Fruit fly (Drosophila melanogaster) whole organism, embryonic: Measurements from ENCODE around the gene Tailor.

Experiments used
- Adf1 ChIP-seq: fragments of 200-800 bp; sonication (Bioruptor generic); IDR thresholded peaks from 2 replicates; pipeline ENCODE4 v1.3.6; 2022; ENCODE audit warnings: missing biosample characterization, missing genetic modification characterization
- B-H2 ChIP-seq: fragments of 200-800 bp; sonication (Bioruptor generic); optimal IDR thresholded peaks from 2 replicates; lab custom pipeline; 2018; ENCODE audit warnings: missing biosample characterization, mild to moderate bottlenecking, missing genetic modification characterization
- CG10654 ChIP-seq: fragments of 200-800 bp; sonication (Bioruptor generic); optimal IDR thresholded peaks from 2 replicates; lab custom pipeline; 2016; ENCODE audit warnings: missing biosample characterization, missing genetic modification characterization
- CG10979 ChIP-seq: fragments of 200-800 bp; sonication (Bioruptor generic); optimal IDR thresholded peaks from 2 replicates; lab custom pipeline; 2018; ENCODE audit warnings: missing biosample characterization, mild to moderate bottlenecking, missing genetic modification characterization, moderate library complexity
- CG11456 ChIP-seq: fragments of 200-800 bp; sonication (Bioruptor generic); IDR thresholded peaks from 3 replicates; pipeline ENCODE4 v1.3.6; 2022; ENCODE audit warnings: missing biosample characterization, missing genetic modification characterization
- CG11560 ChIP-seq: fragments of 200-800 bp; sonication (Bioruptor generic); IDR thresholded peaks from 3 replicates; pipeline ENCODE4 v1.3.6; 2022; ENCODE audit warnings: missing biosample characterization, missing genetic modification characterization
- CG11695 ChIP-seq: fragments of 200-800 bp; sonication (Bioruptor generic); IDR thresholded peaks from 3 replicates; pipeline ENCODE4 v1.3.6; 2022; ENCODE audit warnings: missing biosample characterization, missing genetic modification characterization
- CG11723 ChIP-seq: fragments of 200-800 bp; sonication (Bioruptor generic); optimal IDR thresholded peaks from 2 replicates; lab custom pipeline; 2017; ENCODE audit warnings: missing biosample characterization, mild to moderate bottlenecking, missing genetic modification characterization
- CG12071 ChIP-seq: fragments of 200-800 bp; sonication (Bioruptor generic); optimal IDR thresholded peaks from 3 replicates; lab custom pipeline; 2018; ENCODE audit warnings: missing biosample characterization, mild to moderate bottlenecking, missing genetic modification characterization
- CG13894 ChIP-seq: fragments of 200-800 bp; sonication (Bioruptor generic); optimal IDR thresholded peaks from 3 replicates; lab custom pipeline; 2018; ENCODE audit warnings: missing biosample characterization, mild to moderate bottlenecking, missing genetic modification characterization, moderate library complexity
- CG14710 ChIP-seq: fragments of 200-800 bp; sonication (Bioruptor generic); optimal IDR thresholded peaks from 3 replicates; lab custom pipeline; 2019; ENCODE audit warnings: missing biosample characterization, mild to moderate bottlenecking, missing genetic modification characterization, moderate library complexity
- CG14965 ChIP-seq: fragments of 200-800 bp; sonication (Bioruptor generic); optimal IDR thresholded peaks from 2 replicates; lab custom pipeline; 2016; ENCODE audit warnings: missing biosample characterization, missing genetic modification characterization, borderline replicate concordance
- CG15479 ChIP-seq: fragments of 200-800 bp; sonication (Bioruptor generic); optimal IDR thresholded peaks from 3 replicates; lab custom pipeline; 2019; ENCODE audit warnings: missing biosample characterization, mild to moderate bottlenecking, missing genetic modification characterization, moderate library complexity
- CG1603 ChIP-seq: fragments of 200-800 bp; sonication (Bioruptor generic); optimal IDR thresholded peaks from 2 replicates; lab custom pipeline; 2019; ENCODE audit warnings: missing biosample characterization, mild to moderate bottlenecking, missing genetic modification characterization, moderate library complexity
- CG1792 ChIP-seq: fragments of 200-800 bp; sonication (Bioruptor generic); optimal IDR thresholded peaks from 2 replicates; lab custom pipeline; 2016; ENCODE audit warnings: missing biosample characterization, missing genetic modification characterization
- CG18764 ChIP-seq: fragments of 200-800 bp; sonication (Bioruptor generic); optimal IDR thresholded peaks from 3 replicates; lab custom pipeline; 2016; ENCODE audit warnings: missing biosample characterization, missing genetic modification characterization
- CG2116 ChIP-seq: fragments of 200-800 bp; sonication (Bioruptor generic); optimal IDR thresholded peaks from 3 replicates; lab custom pipeline; 2018; ENCODE audit warnings: missing biosample characterization, mild to moderate bottlenecking, missing genetic modification characterization
- CG31441 ChIP-seq: fragments of 200-800 bp; sonication (Bioruptor generic); IDR thresholded peaks from 2 replicates; pipeline ENCODE4 v1.3.6; 2022; ENCODE audit warnings: missing biosample characterization, missing genetic modification characterization
- CG32772 ChIP-seq: fragments of 200-800 bp; sonication (Bioruptor generic); IDR thresholded peaks from 2 replicates; pipeline ENCODE4 v1.3.6; 2022; ENCODE audit warnings: missing biosample characterization, missing genetic modification characterization
- CG4424 ChIP-seq: fragments of 200-800 bp; sonication (Bioruptor generic); optimal IDR thresholded peaks from 3 replicates; lab custom pipeline; 2016; ENCODE audit warnings: missing biosample characterization, missing genetic modification characterization
- CG4707 ChIP-seq: fragments of 200-800 bp; sonication (Bioruptor generic); optimal IDR thresholded peaks from 2 replicates; lab custom pipeline; 2018; ENCODE audit warnings: missing biosample characterization, mild to moderate bottlenecking, missing genetic modification characterization, moderate library complexity
- CG4854 ChIP-seq: fragments of 200-800 bp; sonication (Bioruptor generic); optimal IDR thresholded peaks from 2 replicates; lab custom pipeline; 2016; ENCODE audit warnings: missing biosample characterization, missing genetic modification characterization, inconsistent platforms
- CG6689 ChIP-seq: fragments of 200-800 bp; sonication (Bioruptor generic); IDR thresholded peaks from 2 replicates; pipeline ENCODE4 v1.3.6; 2022; ENCODE audit warnings: missing biosample characterization, missing genetic modification characterization
- CG6813 ChIP-seq: fragments of 200-800 bp; sonication (Bioruptor generic); optimal IDR thresholded peaks from 2 replicates; lab custom pipeline; 2017; ENCODE audit warnings: missing biosample characterization, missing genetic modification characterization, mild to moderate bottlenecking, moderate library complexity, missing genetic modification reagents
- CG7839 ChIP-seq: fragments of 200-800 bp; sonication (Bioruptor generic); optimal IDR thresholded peaks from 3 replicates; lab custom pipeline; 2018; ENCODE audit warnings: missing biosample characterization, mild to moderate bottlenecking, missing genetic modification characterization, moderate library complexity
- Doc2 ChIP-seq: fragments of 200-800 bp; sonication (Bioruptor generic); IDR thresholded peaks from 2 replicates; pipeline ENCODE4 v1.3.6; 2022; ENCODE audit warnings: missing biosample characterization, missing genetic modification characterization
- Fer3 ChIP-seq: fragments of 200-800 bp; sonication (Bioruptor generic); optimal IDR thresholded peaks from 2 replicates; lab custom pipeline; 2018; ENCODE audit warnings: missing biosample characterization, mild to moderate bottlenecking, missing genetic modification characterization, moderate library complexity
- Hr51 ChIP-seq, 2 experiments: fragments of 200-800 bp; sonication (Bioruptor generic); optimal IDR thresholded peaks; 2 replicates in 1 of 2; 3 replicates in 1 of 2; lab custom pipeline; 2016 to 2018; ENCODE audit warnings: missing biosample characterization in 2 of 2, missing genetic modification characterization in 2 of 2, mild to moderate bottlenecking in 1 of 2, moderate library complexity in 1 of 2
- Hr78 ChIP-seq, 2 experiments: fragments of 200-800 bp in 1 of 2; fragments of >200 bp in 1 of 2; sonication (Bioruptor generic) in 1 of 2; optimal IDR thresholded peaks; 2 replicates each; lab custom pipeline; 2017 to 2019; ENCODE audit warnings: missing biosample characterization in 2 of 2, missing genetic modification characterization in 2 of 2, mild to moderate bottlenecking in 1 of 2, moderate library complexity in 1 of 2
- MBD-R2 ChIP-seq: fragments of 200-800 bp; sonication (Bioruptor generic); IDR thresholded peaks from 2 replicates; pipeline ENCODE4 v1.3.6; 2022; ENCODE audit warnings: missing biosample characterization, missing genetic modification characterization
- Side ChIP-seq: fragments of 200-800 bp; sonication (Bioruptor generic); optimal IDR thresholded peaks from 2 replicates; lab custom pipeline; 2016; ENCODE audit warnings: missing biosample characterization, missing genetic modification characterization
- Six4 ChIP-seq: fragments of 200-800 bp; sonication (Bioruptor generic); optimal IDR thresholded peaks from 2 replicates; lab custom pipeline; 2016; ENCODE audit warnings: missing biosample characterization, missing genetic modification characterization
- Xbp1 ChIP-seq: fragments of 200-800 bp; sonication (Bioruptor generic); optimal IDR thresholded peaks from 3 replicates; lab custom pipeline; 2016; ENCODE audit warnings: missing biosample characterization, mild to moderate bottlenecking, missing genetic modification characterization
- bab2 ChIP-seq: fragments of 200-800 bp; sonication (Bioruptor generic); optimal IDR thresholded peaks from 2 replicates; lab custom pipeline; 2016; ENCODE audit warnings: missing biosample characterization, missing genetic modification characterization
- bowl ChIP-seq: fragments of 200-800 bp; sonication (Bioruptor generic); IDR thresholded peaks from 2 replicates; pipeline ENCODE4 v1.3.6; 2022; ENCODE audit warnings: missing biosample characterization, missing genetic modification characterization
- cad ChIP-seq: fragments of >200 bp; optimal IDR thresholded peaks from 2 replicates; lab custom pipeline; 2017; ENCODE audit warnings: missing biosample characterization, missing genetic modification characterization
- en ChIP-seq: fragments of 200-800 bp; sonication (Bioruptor generic); optimal IDR thresholded peaks from 2 replicates; lab custom pipeline; 2016; ENCODE audit warnings: missing biosample characterization, missing genetic modification characterization
- fd3F ChIP-seq: fragments of 200-800 bp; sonication (Bioruptor generic); optimal IDR thresholded peaks from 2 replicates; lab custom pipeline; 2018; ENCODE audit warnings: missing biosample characterization, mild to moderate bottlenecking, missing genetic modification characterization, moderate library complexity
- fd96Cb ChIP-seq: fragments of 200-800 bp; sonication (Bioruptor generic); optimal IDR thresholded peaks from 2 replicates; lab custom pipeline; 2018; ENCODE audit warnings: missing biosample characterization, mild to moderate bottlenecking, missing genetic modification characterization, moderate library complexity
- gcm ChIP-seq: fragments of 200-800 bp; sonication (Bioruptor generic); optimal IDR thresholded peaks from 2 replicates; lab custom pipeline; 2019; ENCODE audit warnings: missing biosample characterization, mild to moderate bottlenecking, missing genetic modification characterization, moderate library complexity
- hbn ChIP-seq: fragments of 200-800 bp; sonication (Bioruptor generic); IDR thresholded peaks from 2 replicates; pipeline ENCODE4 v1.3.6; 2022; ENCODE audit warnings: missing biosample characterization, missing genetic modification characterization; ENCODE audit not compliant: partially characterized antibody
- klu ChIP-seq: fragments of 200-800 bp; sonication (Bioruptor generic); IDR thresholded peaks from 2 replicates; pipeline ENCODE4 v1.3.6; 2022; ENCODE audit warnings: missing biosample characterization, missing genetic modification characterization
- nom ChIP-seq: fragments of 200-800 bp; sonication (Bioruptor generic); optimal IDR thresholded peaks from 2 replicates; lab custom pipeline; 2017; ENCODE audit warnings: missing biosample characterization, missing genetic modification characterization, mild to moderate bottlenecking, moderate library complexity, missing genetic modification reagents
- oc ChIP-seq: fragments of 200-800 bp; sonication (Bioruptor generic); optimal IDR thresholded peaks from 2 replicates; lab custom pipeline; 2018; ENCODE audit warnings: missing biosample characterization, mild to moderate bottlenecking, missing genetic modification characterization, moderate library complexity
- pb ChIP-seq: fragments of 200-800 bp; sonication (Bioruptor generic); optimal IDR thresholded peaks from 3 replicates; lab custom pipeline; 2016; ENCODE audit warnings: missing biosample characterization, missing genetic modification characterization
- pzg ChIP-seq: fragments of 200-800 bp; sonication (Bioruptor generic); optimal IDR thresholded peaks from 3 replicates; lab custom pipeline; 2018; ENCODE audit warnings: missing biosample characterization, mild to moderate bottlenecking, missing genetic modification characterization, moderate library complexity
- scrt ChIP-seq: fragments of 200-800 bp; sonication (Bioruptor generic); optimal IDR thresholded peaks from 2 replicates; lab custom pipeline; 2018; ENCODE audit warnings: missing biosample characterization, mild to moderate bottlenecking, missing genetic modification characterization, moderate library complexity
- sens ChIP-seq: fragments of 200-800 bp; sonication (Bioruptor generic); peaks from one replicate; lab custom pipeline; 2016; ENCODE audit warnings: missing biosample characterization, missing genetic modification characterization
- shn ChIP-seq: fragments of 200-800 bp; sonication (Bioruptor generic); optimal IDR thresholded peaks from 3 replicates; lab custom pipeline; 2016; ENCODE audit warnings: missing biosample characterization, missing genetic modification characterization
- usp ChIP-seq: fragments of >200 bp; optimal IDR thresholded peaks from 2 replicates; lab custom pipeline; 2017; ENCODE audit warnings: missing biosample characterization, missing genetic modification characterization
- zf30C ChIP-seq: fragments of 200-800 bp; sonication (Bioruptor generic); optimal IDR thresholded peaks from 3 replicates; lab custom pipeline; 2018; ENCODE audit warnings: missing biosample characterization, mild to moderate bottlenecking, missing genetic modification characterization

Gene Tailor

dm6 chr3R:7081972-7082371, 3.9 kb downstream of the Tailor start, which contains the start of gene Dpck (continued):
- no peak for TF ChIP-seq CG6689 (GFP tag; lab: Robert Waterston, UW)
- TF ChIP-seq CG2116: peak; percentile 19
- peak; percentile 86 for TF ChIP-seq CG11723 (GFP tag; lab: Kevin White, UChicago)
- no peak for TF ChIP-seq CG6813 (GFP tag; lab: Kevin White, UChicago)
- peak; percentile 99 for TF ChIP-seq CG4707 (GFP tag; lab: Kevin White, UChicago)
- peak; percentile 73 for TF ChIP-seq nom (GFP tag; lab: Kevin White, UChicago)
- TF ChIP-seq pzg (GFP tag; lab: Kevin White, UChicago): peak; percentile 57
- TF ChIP-seq sens (GFP tag; lab: Kevin White, UChicago): peak; percentile 91
- no peak for TF ChIP-seq Fer3 (tag; lab: Kevin White, UChicago)
- TF ChIP-seq CG7839 (tag; lab: Kevin White, UChicago): peak; percentile 8
- no peak for TF ChIP-seq fd3F (GFP tag; lab: Kevin White, UChicago)
- TF ChIP-seq CG11695 (GFP tag; lab: Robert Waterston, UW): no peak
- no peak for TF ChIP-seq CG15479 (GFP tag; lab: Kevin White, UChicago)
- no peak for TF ChIP-seq Doc2 (GFP tag; lab: Robert Waterston, UW)
- peak; percentile 28 for TF ChIP-seq CG4854 (GFP tag; lab: Kevin White, UChicago)
- peak; percentile 4 for TF ChIP-seq CG12071 (GFP tag; lab: Kevin White, UChicago)
- peak; percentile 17 for TF ChIP-seq CG13894 (tag; lab: Kevin White, UChicago)
- TF ChIP-seq CG4424: peak; percentile 30
- no peak for TF ChIP-seq CG14965 (GFP tag; lab: Kevin White, UChicago)
- peak; percentile 22 for TF ChIP-seq B-H2 (GFP tag; lab: Kevin White, UChicago)
- peak; percentile 36; the same call in 1 of the 2 replicates for TF ChIP-seq hbn (GFP tag; lab: Robert Waterston, UW)
- TF ChIP-seq CG10979 (tag; lab: Kevin White, UChicago): peak; percentile 23
- peak; percentile 51 for TF ChIP-seq CG1603
- TF ChIP-seq oc: no peak
- TF ChIP-seq scrt (GFP tag; lab: Kevin White, UChicago): peak; percentile 39
- TF ChIP-seq Hr78 (GFP tag; optimal IDR thresholded peaks at IDR 0.05; lab: Kevin White, UChicago): no peak
- no peak for TF ChIP-seq Side (GFP tag; lab: Kevin White, UChicago)
- no peak for TF ChIP-seq CG1792 (GFP tag; lab: Kevin White, UChicago)
- no peak for TF ChIP-seq zf30C (GFP tag; lab: Kevin White, UChicago)
- TF ChIP-seq gcm (GFP tag; lab: Kevin White, UChicago): peak; percentile 9
- TF ChIP-seq CG11560 (tag; lab: Robert Waterston, UW): no peak
- no peak for TF ChIP-seq klu
- TF ChIP-seq CG18764 (GFP tag; lab: Kevin White, UChicago): peak; percentile 3
- peak; percentile 72 for TF ChIP-seq MBD-R2 (GFP tag; lab: Robert Waterston, UW)
- TF ChIP-seq Six4 (GFP tag; lab: Kevin White, UChicago): no peak
- 0 out of 2 replicates have a peak, but pooled peaks have one; percentile 30 for TF ChIP-seq CG31441 (GFP tag; lab: Robert Waterston, UW)
- no peak for TF ChIP-seq fd96Cb (tag; lab: Kevin White, UChicago)
- TF ChIP-seq Adf1 (GFP tag; lab: Robert Waterston, UW): no peak
- TF ChIP-seq bab2 (GFP tag; lab: Kevin White, UChicago): peak; percentile 7
- peak; percentile 45 for TF ChIP-seq CG14710 (tag; lab: Kevin White, UChicago)
- TF ChIP-seq CG32772 (GFP tag; lab: Robert Waterston, UW): no peak
- no peak for TF ChIP-seq bowl (GFP tag; lab: Robert Waterston, UW)
- no peak for TF ChIP-seq cad (GFP tag; lab: Kevin White, UChicago)
- TF ChIP-seq CG11456: no peak
- TF ChIP-seq usp (GFP tag; lab: Kevin White, UChicago): no peak
- TF ChIP-seq en (GFP tag; lab: Kevin White, UChicago): peak; percentile 32
- peak; percentile 0 for TF ChIP-seq CG10654 (GFP tag; lab: Kevin White, UChicago)
- TF ChIP-seq Xbp1 (GFP tag; lab: Kevin White, UChicago): peak; percentile 19
- no peak for TF ChIP-seq pb
- TF ChIP-seq shn (GFP tag; lab: Kevin White, UChicago): no peak
- TF ChIP-seq Hr51 (GFP tag; optimal IDR thresholded peaks at IDR 0.05; lab: Kevin White, UChicago): peak in 1 of 2 experiments; percentile 19
